Fruit fly (Drosophila melanogaster) ovary, adult (tissue): ENCODE data around the gene CG8543.
"Not testable (repeated sequence)": the region's sequence is repeated elsewhere in the genome, so short reads cannot be mapped to it uniquely, and the experiment has no call there.

Experiments used
- CG17801 ChIP-seq: fragments of 200-800 bp; optimal IDR thresholded peaks from 2 replicates; lab custom pipeline; 2019; ENCODE audit warnings: missing biosample characterization, mild to moderate bottlenecking, missing genetic modification characterization, moderate library complexity; ENCODE audit not compliant: partially characterized antibody

Gene CG8543

DNA sequence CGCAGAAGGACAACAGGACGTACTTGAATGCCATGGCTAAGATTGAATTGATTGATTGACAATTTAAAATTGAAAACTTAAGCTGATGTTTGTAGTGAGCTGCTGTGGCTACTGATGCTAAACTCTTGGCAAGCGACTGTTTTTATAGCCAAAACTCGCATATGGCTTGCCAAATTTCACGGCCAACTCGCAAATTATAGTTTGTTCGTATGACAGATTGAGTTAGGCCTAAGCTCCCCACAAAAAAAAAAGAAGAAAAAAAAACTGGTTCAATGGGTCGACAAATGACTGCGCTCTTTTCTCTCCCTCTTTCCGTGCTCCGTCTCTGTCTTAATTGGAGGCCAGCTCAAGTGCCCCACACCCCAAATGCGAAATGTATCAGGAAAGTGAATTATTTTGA is at the start of gene CG8543:
Gene CG8543 (minus strand): TSS at position 101 of the 400 bp plus-strand sequence.
- TF ChIP-seq CG17801 (GFP tag; lab: Kevin White, UChicago): no peak

DNA sequence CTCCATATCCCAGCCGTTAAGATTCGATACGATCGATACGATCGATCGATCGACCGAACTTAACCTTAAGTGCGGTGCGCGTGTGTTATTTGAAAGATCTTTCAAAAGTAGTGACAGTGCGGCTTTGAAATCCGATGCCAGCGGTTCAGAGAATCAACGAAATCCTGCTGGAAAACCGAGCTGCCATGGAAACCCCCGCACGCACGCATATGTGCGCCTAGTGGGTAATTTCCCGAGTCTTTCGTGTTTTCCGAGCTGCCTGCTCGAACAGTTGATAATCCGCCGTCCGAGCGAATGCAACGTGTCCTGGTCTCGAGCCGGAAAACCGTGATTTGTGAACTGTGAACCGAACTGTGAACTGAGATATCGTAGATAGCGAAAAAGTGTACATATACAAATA is 49.1 kb upstream of the CG8543 start:
- TF ChIP-seq CG17801 (GFP tag; lab: Kevin White, UChicago): no peak

DNA sequence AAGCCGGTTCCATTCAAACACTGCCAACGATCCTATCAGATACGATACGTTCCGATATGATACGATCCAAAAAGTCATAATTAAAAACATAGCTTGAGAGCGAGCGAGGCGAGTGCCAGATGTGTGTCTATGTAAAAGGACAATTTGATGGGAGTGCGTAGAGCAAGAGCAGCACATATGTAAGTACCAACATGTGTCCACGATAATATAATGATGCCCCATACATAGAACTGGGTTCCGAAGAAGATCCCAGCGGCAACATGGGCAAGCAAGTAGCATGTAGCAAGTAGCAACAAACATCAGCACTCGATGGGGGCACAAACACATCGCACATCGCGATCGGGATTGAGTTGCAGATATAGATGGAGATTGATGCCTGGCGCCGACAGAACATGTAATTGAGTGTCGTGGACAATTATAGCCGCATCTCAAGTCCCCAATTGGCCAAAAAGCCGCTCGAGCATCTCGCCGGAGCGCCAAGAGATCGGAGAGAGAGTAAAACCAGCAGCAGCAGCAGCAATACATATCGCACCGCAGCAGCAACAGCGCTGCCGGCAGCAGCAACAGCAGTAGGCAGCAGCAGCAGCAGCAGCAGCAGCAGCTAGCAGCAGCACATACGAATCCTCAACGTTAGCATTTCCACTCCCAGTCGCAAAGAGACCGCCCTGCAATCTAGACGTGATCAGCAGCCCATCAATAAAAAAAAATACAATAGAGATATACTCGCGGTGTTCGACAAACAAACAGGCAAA is 48.4 kb upstream of the CG8543 start, which contains the start of gene ltl:
Gene ltl (plus strand): TSS at position 647 of the 752 bp plus-strand sequence.
- no peak for TF ChIP-seq CG17801 (GFP tag; lab: Kevin White, UChicago)

DNA sequence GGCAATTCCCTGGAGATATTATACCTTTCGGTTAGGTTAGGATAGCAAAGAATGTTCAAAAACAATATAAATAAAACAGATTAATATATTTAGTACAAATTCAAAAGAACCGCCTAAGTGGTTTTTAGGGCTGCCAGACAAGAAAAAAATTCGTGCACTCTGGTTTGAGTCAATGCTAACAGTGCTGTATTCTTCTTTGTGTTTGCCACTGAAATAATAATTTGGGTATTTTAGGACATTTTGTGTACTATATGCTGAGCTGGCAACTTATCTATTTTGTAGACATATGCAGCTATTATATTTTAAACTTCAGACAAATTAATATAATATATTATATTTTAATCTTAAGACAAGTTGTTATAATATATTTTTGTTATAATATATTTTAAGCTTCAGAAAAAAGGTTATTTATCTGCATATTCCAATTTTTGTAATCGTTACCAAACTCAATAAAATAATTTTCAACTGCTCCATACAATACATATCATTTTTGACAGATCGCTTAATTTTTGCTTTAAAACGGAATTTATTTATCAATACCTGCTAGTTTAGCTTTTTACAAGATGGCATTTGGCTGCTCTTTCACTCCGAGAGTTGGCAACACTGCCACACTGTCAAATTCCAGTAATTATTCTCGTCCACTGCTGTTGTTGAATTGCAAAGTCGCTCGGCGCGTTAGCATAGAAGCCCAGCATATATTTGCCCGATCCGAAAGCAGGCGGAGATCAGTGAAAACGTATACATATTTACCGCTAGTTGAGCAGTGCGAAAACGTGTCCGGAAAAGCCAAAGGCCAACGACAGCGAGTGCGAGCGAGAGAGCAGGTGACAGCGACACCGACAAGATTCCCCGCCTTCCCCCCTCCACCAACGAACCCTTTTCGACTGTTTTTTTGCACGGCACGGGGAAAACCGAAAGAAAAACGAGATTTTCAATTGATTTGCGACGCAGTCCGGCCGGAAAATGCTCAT is 40.6 kb upstream of the CG8543 start, which contains the start of gene CG7546:
Gene CG7546 (plus strand): TSS at position 573 of the 971 bp plus-strand sequence.
- TF ChIP-seq CG17801 (GFP tag; lab: Kevin White, UChicago): no peak

DNA sequence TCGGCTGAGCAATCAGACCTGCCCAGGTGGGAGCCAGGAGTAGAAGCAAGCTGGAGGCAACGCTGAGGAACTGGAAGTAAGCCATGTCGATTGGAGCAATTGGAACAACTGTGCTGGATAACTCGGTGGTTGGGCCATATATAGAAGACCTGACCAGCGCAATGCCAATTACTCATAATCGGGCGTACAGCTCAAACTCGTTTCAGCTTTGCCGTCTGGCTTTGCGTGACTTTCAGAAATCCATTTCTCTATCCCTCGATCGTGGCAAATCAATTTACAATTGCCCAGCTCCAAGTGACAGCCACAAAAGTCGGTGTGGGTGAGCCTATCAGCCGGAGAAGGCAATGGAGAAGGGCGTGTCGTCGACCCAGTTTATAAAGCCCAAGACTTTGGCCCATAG is 36.0 kb upstream of the CG8543 start, which contains the start of gene CG7548:
Gene CG7548 (minus strand): TSS at position 101 of the 400 bp plus-strand sequence.
- no peak for TF ChIP-seq CG17801 (GFP tag; lab: Kevin White, UChicago)

DNA sequence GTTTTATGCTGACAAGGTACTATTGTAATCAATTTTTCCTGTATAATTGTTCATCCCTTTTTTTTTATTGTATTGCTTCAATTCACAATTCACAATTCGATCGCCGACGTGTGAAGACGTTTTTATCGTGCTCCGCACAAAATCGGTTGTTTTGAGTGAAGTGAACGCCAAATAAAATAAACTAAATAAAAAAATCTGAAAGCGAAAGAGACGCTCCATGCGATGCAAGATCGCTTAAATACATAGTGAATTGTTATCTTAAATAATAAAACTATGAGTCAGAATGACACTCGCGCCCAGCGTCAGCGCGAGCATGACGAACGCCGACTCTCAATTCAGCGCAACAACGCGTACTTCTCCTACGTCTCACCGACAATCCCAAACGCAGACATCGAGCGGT is 28.6 kb upstream of the CG8543 start, which contains the start of gene CG8539:
Gene CG8539 (minus strand): TSS at position 101 of the 400 bp plus-strand sequence.
- not testable (repeated sequence) for TF ChIP-seq CG17801 (GFP tag; lab: Kevin White, UChicago)

DNA sequence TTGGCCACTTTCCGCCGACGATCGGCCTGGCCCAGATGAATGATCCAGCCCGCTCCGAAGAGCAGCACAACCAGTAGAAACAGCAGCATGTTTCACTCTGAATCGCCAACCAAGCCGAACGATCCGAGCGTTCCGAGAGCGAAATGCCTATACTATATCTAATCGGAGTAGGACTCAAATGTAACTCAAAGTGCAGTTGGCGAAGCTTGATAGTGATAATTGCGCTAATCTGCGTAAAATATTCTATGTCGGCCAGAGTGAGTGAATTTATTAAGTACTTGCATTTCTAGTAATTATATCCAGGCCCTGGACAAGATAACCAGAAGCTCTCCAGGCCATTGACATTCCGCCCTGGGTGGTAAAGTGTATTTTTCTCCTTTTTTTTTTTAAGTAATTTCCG is 26.0 kb upstream of the CG8543 start, which contains the start of gene Cyp4d8:
Gene Cyp4d8 (minus strand): TSS at position 101 of the 400 bp plus-strand sequence.
- no peak for TF ChIP-seq CG17801 (GFP tag; lab: Kevin White, UChicago)

DNA sequence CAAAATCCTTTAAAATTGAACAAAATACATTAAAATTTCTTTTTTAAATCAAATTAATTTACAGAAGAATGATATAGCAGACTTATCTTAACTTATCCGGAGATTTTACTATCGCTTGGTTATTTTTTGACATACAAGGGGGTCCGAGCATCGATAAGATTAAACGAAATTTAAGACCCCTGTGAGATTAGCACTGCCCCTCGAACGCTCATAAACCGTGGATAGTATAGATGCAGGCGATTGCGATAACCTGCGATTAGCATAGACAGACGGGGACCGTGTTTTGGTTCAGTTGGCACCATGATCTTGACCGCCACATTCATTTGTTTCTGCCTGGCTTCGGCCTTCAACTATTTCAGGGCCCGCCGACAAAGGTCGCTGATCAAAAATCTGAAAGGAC is 21.5 kb upstream of the CG8543 start, which contains the start of gene Cyp316a1:
Gene Cyp316a1 (plus strand): TSS at position 301 of the 400 bp plus-strand sequence.
- TF ChIP-seq CG17801 (GFP tag; lab: Kevin White, UChicago): no peak

DNA sequence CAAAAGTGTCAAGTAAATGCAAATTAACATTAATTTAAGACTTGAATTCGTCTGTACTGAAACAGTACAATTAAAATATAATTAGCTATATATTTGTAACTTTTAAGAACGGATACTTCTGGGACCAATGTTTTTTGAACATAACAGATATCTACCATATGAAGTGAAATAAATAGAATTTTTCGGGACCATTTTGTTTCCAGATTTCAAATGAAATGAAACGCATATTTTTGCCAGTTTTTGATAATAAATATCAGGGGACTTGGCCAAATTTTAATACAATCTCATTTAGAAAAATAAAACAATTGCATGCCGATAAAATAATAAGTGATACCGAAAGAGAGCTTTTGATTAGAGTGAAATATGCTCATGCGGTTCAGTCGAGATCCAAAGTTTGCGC is 15.6 kb upstream of the CG8543 start, which contains the start of gene mthl6:
Gene mthl6 (plus strand): TSS at position 301 of the 400 bp plus-strand sequence.
- TF ChIP-seq CG17801 (GFP tag; lab: Kevin White, UChicago): no peak

DNA sequence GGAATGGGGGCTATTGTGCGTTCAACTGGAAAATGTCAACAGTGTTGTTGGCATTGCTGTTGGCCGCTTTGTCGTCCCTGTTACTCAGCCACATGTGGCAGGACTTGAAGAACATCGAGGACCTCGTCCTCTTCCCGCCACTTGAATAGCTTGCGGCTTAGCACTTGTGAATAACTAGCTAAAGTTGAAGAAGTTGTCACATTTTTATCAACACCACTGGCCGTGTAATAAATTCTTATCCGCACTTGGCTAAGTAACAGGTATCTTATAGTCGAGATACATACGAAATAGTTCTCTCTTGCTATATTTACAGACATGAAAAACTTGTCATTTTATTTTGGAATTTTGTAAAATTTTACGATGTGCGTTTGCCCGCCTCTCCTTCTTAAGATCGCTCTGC is 5.2 kb upstream of the CG8543 start, which contains the start of gene CG43292:
Gene CG43292 (plus strand): TSS at position 301 of the 400 bp plus-strand sequence.
- no peak for TF ChIP-seq CG17801 (GFP tag; lab: Kevin White, UChicago)

DNA sequence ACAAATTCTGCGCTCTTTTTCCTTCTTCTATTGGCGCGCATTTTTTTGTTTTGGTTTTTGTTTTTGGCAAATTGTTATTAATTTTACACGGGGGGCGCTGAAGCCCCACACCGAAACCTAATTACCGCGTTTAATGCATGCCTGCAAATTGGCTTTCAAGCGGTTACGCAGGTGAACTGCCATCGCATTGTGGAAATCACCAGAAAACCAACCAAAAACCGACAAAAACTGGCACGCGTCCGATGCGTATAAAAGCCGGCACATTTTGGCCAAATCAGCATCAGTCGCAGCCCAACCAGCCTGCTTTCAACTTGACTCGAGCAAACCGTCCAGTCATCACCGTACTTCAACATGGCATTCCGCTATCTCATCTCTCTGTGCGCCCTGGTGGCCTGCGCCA is 1.2 kb upstream of the CG8543 start, which contains the start of gene CG8541:
Gene CG8541 (plus strand): TSS at position 301 of the 400 bp plus-strand sequence.
- TF ChIP-seq CG17801 (GFP tag; lab: Kevin White, UChicago): no peak

DNA sequence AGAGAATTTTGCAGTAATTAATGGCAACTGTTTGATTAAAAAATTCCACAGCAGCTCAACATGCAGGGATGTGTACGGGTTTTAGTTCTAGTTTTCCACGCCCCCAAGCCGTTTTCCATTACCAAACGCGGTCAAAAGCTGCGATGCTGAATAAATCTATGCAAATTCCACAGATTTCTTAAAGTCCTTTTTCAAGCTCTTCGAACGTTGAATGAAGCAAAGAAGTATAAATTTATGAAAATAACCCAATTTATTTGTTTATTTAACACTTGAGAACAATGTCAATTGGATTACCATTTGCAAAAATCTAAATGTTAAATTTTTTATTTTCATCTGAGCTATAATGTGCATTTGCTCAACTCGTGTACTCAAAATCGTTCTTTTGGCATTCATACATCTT is 4.9 kb downstream of the CG8543 start, which contains the start of the genes CG42660, CG42661 and Tsp66A:
Gene CG42660 (plus strand): TSS at position 301 of the 400 bp plus-strand sequence.
Gene CG42661 (plus strand): TSS at position 301 of the 400 bp plus-strand sequence.
Gene Tsp66A (plus strand): TSS at position 301 of the 400 bp plus-strand sequence.
- no peak for TF ChIP-seq CG17801 (GFP tag; lab: Kevin White, UChicago)

DNA sequence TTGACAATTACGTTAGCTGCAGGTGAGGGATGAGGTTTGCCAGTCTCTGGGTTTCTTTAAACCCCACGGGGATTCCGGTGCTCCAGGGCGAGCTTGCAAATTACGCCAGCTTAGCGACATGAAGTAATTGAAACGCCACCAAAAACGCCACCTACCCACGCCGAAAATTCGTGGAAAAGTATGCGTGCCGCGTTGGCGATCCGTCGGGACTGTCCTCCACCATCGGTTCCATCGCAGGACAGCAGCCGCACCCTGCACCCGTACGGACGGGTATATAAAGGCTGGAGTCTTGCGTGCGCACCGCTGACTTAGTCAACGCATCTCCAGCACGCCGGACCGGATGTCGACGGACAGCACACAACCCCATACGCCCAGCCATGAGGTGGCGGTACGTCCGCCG is 14.3 kb downstream of the CG8543 start, which contains the start of gene ppk26:
Gene ppk26 (plus strand): TSS at position 301 of the 400 bp plus-strand sequence.
- no peak for TF ChIP-seq CG17801 (GFP tag; lab: Kevin White, UChicago)

DNA sequence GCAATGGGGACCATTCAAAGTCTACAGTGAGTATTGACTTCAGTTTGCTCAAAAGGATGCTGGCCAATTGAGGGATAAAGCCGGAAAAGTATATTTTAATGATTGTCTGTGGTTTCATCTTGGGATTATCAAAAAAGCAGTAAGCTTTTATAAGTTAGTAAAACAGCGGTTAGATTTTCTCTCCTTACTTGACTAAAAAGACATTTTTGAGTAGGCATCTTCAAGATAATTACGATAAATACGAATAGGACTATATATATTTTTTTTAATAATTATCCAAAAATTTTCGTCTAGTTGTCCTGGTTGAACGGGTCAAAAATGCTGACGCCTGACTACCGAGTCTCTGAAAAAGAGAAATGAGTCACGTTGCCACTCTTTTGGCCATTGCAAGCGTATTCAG is 19.5 kb downstream of the CG8543 start, which contains the start of gene CG33278:
Gene CG33278 (plus strand): TSS at position 301 of the 400 bp plus-strand sequence.
- no peak for TF ChIP-seq CG17801 (GFP tag; lab: Kevin White, UChicago)
